Worm (Caenorhabditis elegans) whole organism, L3 larva: ENCODE results near the gene alh-2.

Source experiments
- R02D3.7 ChIP-seq: fragments of 150-350 bp; optimal IDR thresholded peaks from 2 replicates; lab custom pipeline; 2014; ENCODE audit warnings: missing biosample characterization, missing genetic modification characterization
- ZK546.5 ChIP-seq: sonication (generic microtip); optimal IDR thresholded peaks from 2 replicates; lab custom pipeline; 2017; ENCODE audit warnings: missing biosample characterization, missing genetic modification characterization
- ama-1 ChIP-seq: fragments of 150-350 bp; optimal IDR thresholded peaks from 2 replicates; lab custom pipeline; 2018
- ceh-16 ChIP-seq: sonication (generic microtip); optimal IDR thresholded peaks from 2 replicates; lab custom pipeline; 2017; ENCODE audit warnings: missing biosample characterization, missing genetic modification characterization
- ceh-82 ChIP-seq: fragments of 150-350 bp; optimal IDR thresholded peaks from 2 replicates; lab custom pipeline; 2014; ENCODE audit warnings: missing biosample characterization, missing genetic modification characterization
- ceh-9 ChIP-seq: sonication (generic microtip); optimal IDR thresholded peaks from 2 replicates; lab custom pipeline; 2018; ENCODE audit warnings: missing biosample characterization, missing genetic modification characterization
- daf-12 ChIP-seq: fragments of 150-350 bp; optimal IDR thresholded peaks from 2 replicates; lab custom pipeline; 2014; ENCODE audit warnings: missing biosample characterization, missing genetic modification reagents, missing genetic modification characterization
- egl-27 ChIP-seq: sonication (generic microtip); optimal IDR thresholded peaks from 4 replicates; lab custom pipeline; 2017; ENCODE audit warnings: missing biosample characterization, missing genetic modification reagents, missing genetic modification characterization
- elt-3 ChIP-seq, 3 experiments: fragments of 150-350 bp in 1 of 3; sonication (generic microtip) in 2 of 3; optimal IDR thresholded peaks; 2 replicates in 2 of 3; 4 replicates in 1 of 3; lab custom pipeline; 2014 to 2017; ENCODE audit warnings: missing biosample characterization in 3 of 3, missing genetic modification characterization in 3 of 3
- eor-1 ChIP-seq, 2 experiments: fragments of 150-350 bp; optimal IDR thresholded peaks; 2 replicates each; lab custom pipeline; 2014 to 2018; ENCODE audit warnings: missing biosample characterization in 2 of 2, missing genetic modification characterization in 2 of 2
- fkh-10 ChIP-seq: sonication (generic microtip); optimal IDR thresholded peaks from 2 replicates; lab custom pipeline; 2017; ENCODE audit warnings: missing biosample characterization, missing genetic modification reagents, missing genetic modification characterization
- fkh-2 ChIP-seq: fragments of 150-350 bp; optimal IDR thresholded peaks from 2 replicates; lab custom pipeline; 2014; ENCODE audit warnings: missing biosample characterization, missing genetic modification reagents, missing genetic modification characterization
- fos-1 ChIP-seq: fragments of 150-350 bp; optimal IDR thresholded peaks from 2 replicates; lab custom pipeline; 2014; ENCODE audit warnings: missing biosample characterization, missing genetic modification characterization
- lin-15B ChIP-seq: fragments of 150-350 bp; optimal IDR thresholded peaks from 2 replicates; lab custom pipeline; 2014; ENCODE audit warnings: missing biosample characterization, missing genetic modification characterization
- lin-39 ChIP-seq: fragments of 150-350 bp; optimal IDR thresholded peaks from 2 replicates; lab custom pipeline; 2018; ENCODE audit warnings: missing biosample characterization, missing genetic modification reagents, missing genetic modification characterization
- lsy-12 ChIP-seq: sonication (generic microtip); optimal IDR thresholded peaks from 2 replicates; lab custom pipeline; 2016; ENCODE audit warnings: mild to moderate bottlenecking, missing genetic modification characterization, missing compliant biosample characterization
- mdl-1 ChIP-seq: fragments of 150-350 bp; optimal IDR thresholded peaks from 2 replicates; lab custom pipeline; 2014; ENCODE audit warnings: missing biosample characterization, missing genetic modification characterization
- mml-1 ChIP-seq: fragments of 150-350 bp; sonication (generic microtip); optimal IDR thresholded peaks from 3 replicates; lab custom pipeline; 2014; ENCODE audit warnings: missing biosample characterization, missing genetic modification characterization
- nfya-1 ChIP-seq: sonication (generic microtip); optimal IDR thresholded peaks from 2 replicates; lab custom pipeline; 2017; ENCODE audit warnings: missing genetic modification characterization, mild to moderate bottlenecking, missing compliant biosample characterization, antibody characterized with exemption, moderate library complexity; ENCODE audit not compliant: insufficient read depth
- nhr-11 ChIP-seq: fragments of 150-350 bp; optimal IDR thresholded peaks from 2 replicates; lab custom pipeline; 2014; ENCODE audit warnings: missing biosample characterization, missing genetic modification characterization
- nhr-12 ChIP-seq: fragments of 150-350 bp; optimal IDR thresholded peaks from 2 replicates; lab custom pipeline; 2014; ENCODE audit warnings: missing biosample characterization, missing genetic modification characterization
- nhr-23 ChIP-seq: fragments of 150-350 bp; optimal IDR thresholded peaks from 2 replicates; lab custom pipeline; 2014; ENCODE audit warnings: missing biosample characterization, missing genetic modification reagents, missing genetic modification characterization
- nhr-237 ChIP-seq: fragments of 150-350 bp; optimal IDR thresholded peaks from 2 replicates; lab custom pipeline; 2014; ENCODE audit warnings: missing biosample characterization, missing genetic modification characterization
- nhr-25 ChIP-seq: sonication (generic microtip); optimal IDR thresholded peaks from 2 replicates; lab custom pipeline; 2017; ENCODE audit warnings: missing biosample characterization, missing genetic modification characterization
- nhr-28 ChIP-seq: fragments of 150-350 bp; optimal IDR thresholded peaks from 2 replicates; lab custom pipeline; 2014; ENCODE audit warnings: missing biosample characterization, missing genetic modification characterization
- nhr-43 ChIP-seq: sonication (generic microtip); optimal IDR thresholded peaks from 2 replicates; lab custom pipeline; 2016; ENCODE audit warnings: mild to moderate bottlenecking, missing genetic modification characterization, missing compliant biosample characterization; ENCODE audit not compliant: poor library complexity, severe bottlenecking
- pha-4 ChIP-seq: fragments of 150-350 bp; optimal IDR thresholded peaks from 2 replicates; lab custom pipeline; 2014; ENCODE audit warnings: missing biosample characterization, missing genetic modification reagents, missing genetic modification characterization
- pqm-1 ChIP-seq: fragments of 150-350 bp; optimal IDR thresholded peaks from 2 replicates; lab custom pipeline; 2017; ENCODE audit warnings: missing biosample characterization, missing genetic modification characterization, inconsistent platforms
- sea-2 ChIP-seq: fragments of 150-350 bp; sonication (generic microtip); optimal IDR thresholded peaks from 4 replicates; lab custom pipeline; 2014; ENCODE audit warnings: missing biosample characterization, missing genetic modification reagents, missing genetic modification characterization
- skn-1 ChIP-seq: fragments of 150-350 bp; optimal IDR thresholded peaks from 2 replicates; lab custom pipeline; 2014; ENCODE audit warnings: missing biosample characterization, missing genetic modification characterization
- snpc-4 ChIP-seq: fragments of 150-350 bp; optimal IDR thresholded peaks from 2 replicates; lab custom pipeline; 2014; ENCODE audit warnings: missing biosample characterization, missing genetic modification characterization
- tbx-2 ChIP-seq: sonication (generic microtip); optimal IDR thresholded peaks from 2 replicates; lab custom pipeline; 2016; ENCODE audit warnings: mild to moderate bottlenecking, missing genetic modification characterization, missing compliant biosample characterization
- unc-39 ChIP-seq: sonication (generic microtip); optimal IDR thresholded peaks from 4 replicates; lab custom pipeline; 2017; ENCODE audit warnings: missing biosample characterization, missing genetic modification characterization
- ztf-4 ChIP-seq: fragments of 150-350 bp; optimal IDR thresholded peaks from 2 replicates; lab custom pipeline; 2014; ENCODE audit warnings: missing biosample characterization, missing genetic modification characterization

Gene alh-2

DNA sequence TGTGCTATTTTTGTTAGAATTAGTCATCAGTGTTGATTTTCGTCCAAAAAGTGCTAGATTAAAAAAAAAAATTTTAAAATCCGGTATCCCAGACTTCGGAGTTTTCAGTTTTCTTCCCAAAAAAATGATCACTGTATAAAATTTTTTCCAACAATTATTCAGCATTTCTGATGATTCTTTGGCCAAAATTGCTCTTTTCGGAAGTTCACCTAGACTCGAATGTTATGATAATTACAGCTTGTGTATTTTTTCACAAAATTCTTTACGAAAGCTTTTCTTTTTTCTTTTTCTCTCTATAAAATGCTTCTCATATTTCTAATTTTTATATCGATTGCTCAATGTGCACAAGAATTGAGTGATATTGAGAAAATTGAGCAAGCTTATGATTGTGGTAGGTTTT, 12.3 kb upstream of the alh-2 start, which contains the start of gene irld-17:
irld-17 (plus strand) TSS at position 301 of the 400 bp plus-strand sequence.
- no peak for TF ChIP-seq unc-39 (tag; lab: Kevin White, UChicago)
- TF ChIP-seq egl-27 = no peak
- TF ChIP-seq R02D3.7 (tag; lab: Kevin White, UChicago) = no peak
- no peak for TF ChIP-seq nfya-1 (tag; lab: Kevin White, UChicago)
- no peak for TF ChIP-seq eor-1 (tag; optimal IDR thresholded peaks at IDR 0.05; lab: Kevin White, UChicago)
- no peak for TF ChIP-seq fos-1
- TF ChIP-seq fkh-10 (GFP tag; lab: Kevin White, UChicago) = no peak
- TF ChIP-seq pha-4 (tag; lab: Kevin White, UChicago) = no peak
- TF ChIP-seq mml-1 (tag; lab: Kevin White, UChicago) = no peak
- TF ChIP-seq fkh-2 (tag; lab: Kevin White, UChicago) = no peak
- no peak for TF ChIP-seq nhr-28 (tag; lab: Kevin White, UChicago)
- TF ChIP-seq ama-1 (lab: Kevin White, UChicago) = no peak
- no peak for TF ChIP-seq tbx-2
- no peak for TF ChIP-seq snpc-4
- TF ChIP-seq nhr-43 (tag; lab: Kevin White, UChicago) = no peak
- TF ChIP-seq lin-15B (tag; lab: Kevin White, UChicago) = no peak
- TF ChIP-seq, all 47 proteins: peak for 0

ce11 chrV:1635859-1636258, 8.1 kb upstream of the alh-2 start, which contains the start of gene str-222:
Gene str-222, plus strand, starts transcription at chrV:1636159.
- no peak for TF ChIP-seq ceh-9 (tag; lab: Kevin White, UChicago)
- TF ChIP-seq skn-1 = no peak
- no peak for TF ChIP-seq ZK546.5 (tag; lab: Kevin White, UChicago)
- TF ChIP-seq pqm-1 (tag; lab: Kevin White, UChicago) = no peak
- TF ChIP-seq eor-1 (tag; optimal IDR thresholded peaks at IDR 0.05; lab: Kevin White, UChicago) = no peak
- TF ChIP-seq pha-4 (tag; lab: Kevin White, UChicago) = no peak
- TF ChIP-seq nhr-23 (tag; lab: Kevin White, UChicago) = no peak
- no peak for TF ChIP-seq R02D3.7 (tag; lab: Kevin White, UChicago)
- no peak for TF ChIP-seq mdl-1 (tag; lab: Kevin White, UChicago)
- no peak for TF ChIP-seq lin-15B (tag; lab: Kevin White, UChicago)
- TF ChIP-seq nhr-11 (tag; lab: Kevin White, UChicago) = no peak
- no peak for TF ChIP-seq lin-39 (tag; lab: Kevin White, UChicago)
- no peak for TF ChIP-seq nhr-237 (tag; lab: Kevin White, UChicago)
- TF ChIP-seq elt-3 (tag; optimal IDR thresholded peaks at IDR 0.05; lab: Kevin White, UChicago) = no peak
- no peak for TF ChIP-seq sea-2
- no peak for TF ChIP-seq ama-1 (lab: Kevin White, UChicago)
- TF ChIP-seq ceh-16 (tag; lab: Kevin White, UChicago) = no peak
- no peak for TF ChIP-seq ceh-82 (tag; lab: Kevin White, UChicago)
- TF ChIP-seq nhr-28 (tag; lab: Kevin White, UChicago) = no peak
- TF ChIP-seq fkh-2 (tag; lab: Kevin White, UChicago) = no peak

ce11 chrV:1640008-1640407, 4.0 kb upstream of the alh-2 start, which contains the start of gene str-221:
Gene str-221, plus strand, starts transcription at chrV:1640308.
- TF ChIP-seq lin-39 (tag; lab: Kevin White, UChicago) (no peak), unc-39 (tag; lab: Kevin White, UChicago) (no peak), nhr-12 (tag; lab: Kevin White, UChicago) (no peak), ceh-16 (tag; lab: Kevin White, UChicago) (no peak), ztf-4 (no peak), lin-15B (tag; lab: Kevin White, UChicago) (no peak), lsy-12 (no peak), pqm-1 (tag; lab: Kevin White, UChicago) (no peak), snpc-4 (no peak), daf-12 (no peak), nhr-25 (no peak), nhr-23 (tag; lab: Kevin White, UChicago) (no peak), egl-27 (no peak), eor-1 (tag; optimal IDR thresholded peaks at IDR 0.05; lab: Kevin White, UChicago) (no peak), fkh-2 (tag; lab: Kevin White, UChicago) (no peak)

- TF ChIP-seq mdl-1 (tag; lab: Kevin White, UChicago) (no peak), ZK546.5 (tag; lab: Kevin White, UChicago) (no peak), ceh-82 (tag; lab: Kevin White, UChicago) (no peak), daf-12 (no peak), fkh-10 (GFP tag; lab: Kevin White, UChicago) (no peak)
Observed at ce11 chrV:1642199-1642598, 1.8 kb upstream of the alh-2 start, which contains the start of gene Y46H3D.1. Gene Y46H3D.1, plus strand, starts transcription at chrV:1642499.
